Fruit fly (Drosophila melanogaster): ENCODE data around the gene CG7011.

dm6 chr3L:15207544-15207943 lies 44.1 kb upstream of the CG7011 start, which contains the start of gene Prx1:
- no peak for TF ChIP-seq CTCF (optimal IDR thresholded peaks at IDR 0.05)
- no peak for TF ChIP-seq CG8478 (optimal IDR thresholded peaks at IDR 0.05)

Data from S2 (cell line).